Worm (Caenorhabditis elegans) whole organism, L4 larva: ENCODE measurements around the gene moc-5.
A peak's percentile ranks its signal among the peaks of the same experiment; 100 is the strongest.

Source experiments
- F10B5.3 ChIP-seq: sonication (generic microtip); optimal IDR thresholded peaks from 2 replicates; lab custom pipeline; 2016; ENCODE audit warnings: mild to moderate bottlenecking, missing genetic modification characterization, missing compliant biosample characterization
- F26F4.8 ChIP-seq: fragments of 200-800 bp; sonication (Bioruptor generic); conservative IDR thresholded peaks from 2 replicates; pipeline ENCODE4 v1.3.6; 2022; ENCODE audit warnings: missing genetic modification characterization, missing compliant biosample characterization
- F37D6.2 ChIP-seq: sonication (generic microtip); optimal IDR thresholded peaks from 2 replicates; lab custom pipeline; 2016; ENCODE audit warnings: mild to moderate bottlenecking, missing genetic modification characterization, missing compliant biosample characterization
- F44E2.7 ChIP-seq: fragments of 200-800 bp; sonication (Bioruptor generic); IDR thresholded peaks from 2 replicates; pipeline ENCODE4 v2.1.2; 2022; ENCODE audit warnings: missing genetic modification characterization, missing compliant biosample characterization
- F49E8.2 ChIP-seq: sonication (generic microtip); optimal IDR thresholded peaks from 2 replicates; lab custom pipeline; 2016; ENCODE audit warnings: missing compliant biosample characterization, mild to moderate bottlenecking, missing genetic modification characterization, borderline replicate concordance
- T20F7.1 ChIP-seq: fragments of 200-800 bp; sonication (Bioruptor generic); optimal IDR thresholded peaks from 2 replicates; lab custom pipeline; 2018; ENCODE audit warnings: mild to moderate bottlenecking, missing genetic modification characterization, missing compliant biosample characterization
- T26A8.4 ChIP-seq: fragments of 200-800 bp; sonication (Bioruptor generic); IDR thresholded peaks from 2 replicates; pipeline ENCODE4 v1.3.6; 2022; ENCODE audit warnings: missing genetic modification characterization, missing compliant biosample characterization
- Y75B8A.6 ChIP-seq: fragments of 200-800 bp; sonication (Bioruptor generic); IDR thresholded peaks from 2 replicates; pipeline ENCODE4 v1.3.6; 2022; ENCODE audit warnings: missing genetic modification reagents, missing genetic modification characterization, missing compliant biosample characterization
- aha-1 ChIP-seq: fragments of 150-350 bp; peaks from one replicate; lab custom pipeline; 2014; ENCODE audit warnings: missing biosample characterization, missing genetic modification characterization
- ama-1 ChIP-seq: fragments of 150-350 bp; optimal IDR thresholded peaks from 2 replicates; lab custom pipeline; 2014; ENCODE audit warnings: inconsistent platforms, mixed read lengths
- ceh-62 ChIP-seq: sonication (generic microtip); optimal IDR thresholded peaks from 2 replicates; lab custom pipeline; 2017; ENCODE audit warnings: missing biosample characterization, missing genetic modification characterization
- ces-1 ChIP-seq: fragments of 150-350 bp; sonication (generic microtip); optimal IDR thresholded peaks from 4 replicates; lab custom pipeline; 2014; ENCODE audit warnings: missing biosample characterization, missing genetic modification reagents, missing genetic modification characterization
- daf-16 ChIP-seq, 3 experiments: sonication (generic microtip); optimal IDR thresholded peaks; 2 replicates each; lab custom pipeline; 2016 to 2017; ENCODE audit warnings: missing genetic modification characterization in 3 of 3, missing genetic modification reagents in 3 of 3, mild to moderate bottlenecking in 2 of 3, missing compliant biosample characterization in 2 of 3, missing biosample characterization in 1 of 3, moderate library complexity in 1 of 3
- dmd-8 ChIP-seq: fragments of 200-800 bp; sonication (Bioruptor generic); IDR thresholded peaks from 2 replicates; pipeline ENCODE4 v1.3.6; 2022; ENCODE audit warnings: missing genetic modification characterization, missing compliant biosample characterization
- duxl-1 ChIP-seq: sonication (generic microtip); optimal IDR thresholded peaks from 2 replicates; lab custom pipeline; 2016; ENCODE audit warnings: mild to moderate bottlenecking, missing genetic modification characterization, moderate library complexity, missing compliant biosample characterization; ENCODE audit not compliant: poor library complexity
- dve-1 ChIP-seq: sonication (generic microtip); optimal IDR thresholded peaks from 2 replicates; lab custom pipeline; 2017; ENCODE audit warnings: antibody characterized with exemption, mild to moderate bottlenecking, missing genetic modification characterization, missing compliant biosample characterization; ENCODE audit not compliant: insufficient read depth
- egl-43 ChIP-seq: fragments of 200-800 bp; sonication (Bioruptor generic); IDR thresholded peaks from 2 replicates; pipeline ENCODE4 v1.3.6; 2022; ENCODE audit warnings: missing genetic modification reagents, missing genetic modification characterization, missing compliant biosample characterization
- fkh-10 ChIP-seq: fragments of 150-350 bp; optimal IDR thresholded peaks from 2 replicates; lab custom pipeline; 2014; ENCODE audit warnings: missing biosample characterization, missing genetic modification reagents, missing genetic modification characterization
- fos-1 ChIP-seq: fragments of 150-350 bp; optimal IDR thresholded peaks from 2 replicates; lab custom pipeline; 2014; ENCODE audit warnings: missing biosample characterization, missing genetic modification characterization
- hlh-11 ChIP-seq: fragments of 200-800 bp; sonication (Bioruptor generic); optimal IDR thresholded peaks from 2 replicates; lab custom pipeline; 2018; ENCODE audit warnings: mild to moderate bottlenecking, missing genetic modification characterization, missing compliant biosample characterization
- lim-7 ChIP-seq: fragments of 200-800 bp; sonication (Bioruptor generic); IDR thresholded peaks from 2 replicates; pipeline ENCODE4 v1.3.6; 2022; ENCODE audit warnings: missing genetic modification characterization, missing compliant biosample characterization
- lin-15B ChIP-seq: fragments of 150-350 bp; sonication (generic microtip); optimal IDR thresholded peaks from 3 replicates; lab custom pipeline; 2014; ENCODE audit warnings: missing biosample characterization, missing genetic modification characterization
- lin-29 ChIP-seq: fragments of 200-800 bp; sonication (Bioruptor generic); IDR thresholded peaks from 2 replicates; pipeline ENCODE4 v1.3.6; 2022; ENCODE audit warnings: missing genetic modification reagents, missing genetic modification characterization, missing compliant biosample characterization
- mdt-29 ChIP-seq: fragments of 200-800 bp; sonication (Bioruptor generic); IDR thresholded peaks from 2 replicates; pipeline ENCODE4 v1.3.6; 2022; ENCODE audit warnings: missing genetic modification reagents, missing genetic modification characterization, missing compliant biosample characterization
- mxl-3 ChIP-seq: fragments of 200-800 bp; sonication (Bioruptor generic); optimal IDR thresholded peaks from 2 replicates; lab custom pipeline; 2018; ENCODE audit warnings: mild to moderate bottlenecking, missing genetic modification characterization, missing compliant biosample characterization
- nhr-102 ChIP-seq: sonication (generic microtip); optimal IDR thresholded peaks from 2 replicates; lab custom pipeline; 2016; ENCODE audit warnings: mild to moderate bottlenecking, missing genetic modification characterization, moderate library complexity, missing compliant biosample characterization
- nhr-11 ChIP-seq: fragments of 150-350 bp; optimal IDR thresholded peaks from 2 replicates; lab custom pipeline; 2014; ENCODE audit warnings: missing biosample characterization, missing genetic modification characterization
- nhr-111 ChIP-seq: fragments of 200-800 bp; sonication (Bioruptor generic); optimal IDR thresholded peaks from 2 replicates; lab custom pipeline; 2018; ENCODE audit warnings: mild to moderate bottlenecking, missing genetic modification characterization, missing compliant biosample characterization
- nhr-28 ChIP-seq: fragments of 150-350 bp; optimal IDR thresholded peaks from 2 replicates; lab custom pipeline; 2014; ENCODE audit warnings: missing biosample characterization, missing genetic modification characterization
- nhr-42 ChIP-seq: fragments of 200-800 bp; sonication (Bioruptor generic); IDR thresholded peaks from 2 replicates; pipeline ENCODE4 v1.3.6; 2022; ENCODE audit warnings: missing genetic modification characterization, missing compliant biosample characterization
- nhr-48 ChIP-seq: sonication (generic microtip); optimal IDR thresholded peaks from 2 replicates; lab custom pipeline; 2016; ENCODE audit warnings: mild to moderate bottlenecking, missing genetic modification characterization, missing compliant biosample characterization
- nhr-6 ChIP-seq: fragments of 150-350 bp; optimal IDR thresholded peaks from 2 replicates; lab custom pipeline; 2014; ENCODE audit warnings: missing biosample characterization, missing genetic modification characterization
- php-3 ChIP-seq: fragments of 200-800 bp; sonication (Bioruptor generic); IDR thresholded peaks from 2 replicates; pipeline ENCODE4 v1.3.6; 2022; ENCODE audit warnings: missing genetic modification reagents, missing genetic modification characterization, missing compliant biosample characterization
- skn-1 ChIP-seq: fragments of 150-350 bp; optimal IDR thresholded peaks from 2 replicates; lab custom pipeline; 2014; ENCODE audit warnings: missing biosample characterization, missing genetic modification characterization
- snpc-1.2 ChIP-seq: fragments of 200-800 bp; sonication (Bioruptor generic); IDR thresholded peaks from 2 replicates; pipeline ENCODE4 v1.3.6; 2022; ENCODE audit warnings: missing genetic modification reagents, missing genetic modification characterization, missing compliant biosample characterization
- snpc-4 ChIP-seq: fragments of 150-350 bp; optimal IDR thresholded peaks from 2 replicates; lab custom pipeline; 2014; ENCODE audit warnings: missing biosample characterization, missing genetic modification characterization
- tag-97 ChIP-seq: fragments of 200-800 bp; sonication (Bioruptor generic); IDR thresholded peaks from 2 replicates; pipeline ENCODE4 v1.3.6; 2022; ENCODE audit warnings: missing genetic modification characterization, missing compliant biosample characterization
- tra-1 ChIP-seq: fragments of 200-800 bp; sonication (Bioruptor generic); IDR thresholded peaks from 2 replicates; pipeline ENCODE4 v1.3.6; 2022; ENCODE audit warnings: missing genetic modification reagents, missing genetic modification characterization, missing compliant biosample characterization
- unc-39 ChIP-seq: sonication (generic microtip); optimal IDR thresholded peaks from 2 replicates; lab custom pipeline; 2017; ENCODE audit warnings: missing biosample characterization, missing genetic modification characterization
- unc-62 ChIP-seq, 3 experiments: fragments of 150-350 bp in 1 of 3; sonication (generic microtip); optimal IDR thresholded peaks in 2 of 3; peaks in 1 of 3; 1 replicate in 1 of 3; 2 replicates in 2 of 3; lab custom pipeline; 2014 to 2017; ENCODE audit warnings: missing biosample characterization in 3 of 3, missing genetic modification characterization in 3 of 3, missing genetic modification reagents in 3 of 3, missing genotype in 1 of 3
- vab-7 ChIP-seq: fragments of 200-800 bp; sonication (Bioruptor generic); IDR thresholded peaks from 2 replicates; pipeline ENCODE4 v1.3.6; 2022; ENCODE audit warnings: missing genetic modification reagents, missing genetic modification characterization, missing compliant biosample characterization
- zag-1 ChIP-seq: fragments of 150-350 bp; optimal IDR thresholded peaks from 2 replicates; lab custom pipeline; 2014; ENCODE audit warnings: missing biosample characterization, missing genetic modification characterization

Gene moc-5

DNA sequence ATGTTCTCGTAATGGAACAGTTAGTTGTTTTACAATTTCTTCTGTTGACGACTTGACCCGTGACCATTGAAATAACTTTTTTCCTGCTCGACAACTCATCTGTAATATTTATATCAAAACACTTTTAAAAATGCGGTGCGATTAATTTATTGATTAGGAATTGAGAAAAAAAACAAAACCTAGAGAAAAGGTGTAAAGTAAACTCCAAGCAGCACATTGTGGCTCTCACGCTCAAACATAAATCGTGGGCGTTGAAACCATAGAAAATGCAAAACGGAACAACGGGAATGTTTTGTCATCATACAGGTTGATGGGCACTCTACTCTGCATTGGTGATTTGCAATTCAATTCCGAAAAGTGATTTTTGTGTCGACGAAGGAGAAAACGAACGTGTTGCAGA lies at the start of gene moc-5:
Gene moc-5, minus strand, starts transcription at position 101 of the 400 bp plus-strand sequence.
- TF ChIP-seq fos-1 (tag; lab: Kevin White, UChicago) (no peak), duxl-1 (tag; lab: Kevin White, UChicago) (no peak), F26F4.8 (GFP tag; lab: Robert Waterston, UW) (no peak), zag-1 (tag; lab: Kevin White, UChicago) (no peak), lin-15B (tag; lab: Kevin White, UChicago) (no peak), skn-1 (no peak), hlh-11 (tag; lab: Kevin White, UChicago) (no peak), vab-7 (GFP tag; lab: Robert Waterston, UW) (no peak), nhr-6 (no peak), php-3 (GFP tag; lab: Robert Waterston, UW) (no peak), dmd-8 (no peak)

DNA sequence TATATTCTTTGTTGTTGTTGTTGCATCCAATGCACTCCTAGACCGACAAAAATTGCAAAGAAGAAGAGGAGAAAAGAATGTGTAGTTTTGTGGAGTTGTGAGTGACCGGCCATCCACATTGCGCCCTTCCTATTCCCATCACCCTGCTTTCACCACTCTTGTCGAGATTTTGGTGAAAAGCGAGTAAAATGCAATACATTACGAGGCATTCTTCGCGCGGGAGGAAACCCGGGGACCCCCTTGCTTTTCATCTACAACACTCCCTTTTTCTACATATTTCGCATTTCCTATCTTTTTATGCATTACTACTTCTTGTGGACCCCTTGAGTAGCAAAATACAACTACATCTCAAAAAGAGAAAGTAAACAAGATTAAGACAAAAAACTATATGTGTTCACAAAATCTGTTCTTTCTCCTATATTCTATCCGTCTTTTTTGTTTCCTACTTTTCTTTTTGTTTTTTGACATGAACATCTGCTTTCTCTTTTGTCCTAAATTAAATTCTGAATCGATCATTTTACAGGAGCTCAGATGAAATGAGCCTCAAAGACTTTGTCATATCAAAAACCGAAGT lies 44.3 kb upstream of the moc-5 start, which contains the start of gene C11E4.6:
Gene C11E4.6, plus strand, starts transcription at position 524 of the 574 bp plus-strand sequence.
- peak; percentile 80 for TF ChIP-seq fkh-10 (GFP tag; lab: Kevin White, UChicago)
- no peak for TF ChIP-seq egl-43

DNA sequence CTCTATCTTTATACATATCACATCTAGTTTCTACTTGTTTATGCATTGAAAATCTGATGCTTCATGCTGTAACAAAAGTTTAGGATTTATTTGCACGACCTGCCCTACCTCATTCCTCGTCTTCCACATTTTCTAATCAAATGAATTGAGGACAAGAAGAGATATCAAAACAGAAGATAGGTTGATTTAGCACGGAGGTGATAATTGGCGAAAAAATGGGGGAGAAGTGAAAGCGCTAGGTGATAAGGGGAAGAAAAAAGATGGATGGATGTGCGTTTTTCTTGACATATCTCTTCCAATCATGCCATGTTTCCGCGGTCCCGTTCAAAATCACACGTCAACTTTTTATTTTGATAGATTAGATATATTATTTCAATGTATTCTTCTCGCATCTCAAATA lies 42.3 kb upstream of the moc-5 start:
- peak; percentile 38 for TF ChIP-seq aha-1 (tag; lab: Kevin White, UChicago)
- no peak for TF ChIP-seq snpc-4 (tag; lab: Kevin White, UChicago)
- TF ChIP-seq Y75B8A.6 (GFP tag; lab: Robert Waterston, UW): no peak
- no peak for TF ChIP-seq F37D6.2 (tag; lab: Kevin White, UChicago)
- TF ChIP-seq lim-7 (GFP tag; lab: Robert Waterston, UW): no peak
- TF ChIP-seq daf-16 (GFP tag; optimal IDR thresholded peaks at IDR 0.05; lab: Kevin White, UChicago): peak in 1 of 2 experiments; percentile 7
- no peak for TF ChIP-seq daf-16 (tag; optimal IDR thresholded peaks at IDR 0.05; lab: Kevin White, UChicago)
- no peak for TF ChIP-seq F49E8.2
- TF ChIP-seq nhr-111: no peak
- peak; percentile 29 for TF ChIP-seq nhr-11 (tag; lab: Kevin White, UChicago)
- TF ChIP-seq nhr-6: no peak
- no peak for TF ChIP-seq egl-43
- peak; percentile 32 for TF ChIP-seq nhr-28
- no peak for TF ChIP-seq ama-1 (lab: Kevin White, UChicago)
- 0 out of 2 replicates have a peak, but pooled peaks have one; percentile 8 for TF ChIP-seq tra-1 (GFP tag; lab: Robert Waterston, UW)
- no peak for TF ChIP-seq mdt-29 (GFP tag; lab: Robert Waterston, UW)
- TF ChIP-seq unc-62 (GFP tag; optimal IDR thresholded peaks at IDR 0.05 in 1 of 2; lab: Kevin White, UChicago): no peak
- no peak for TF ChIP-seq unc-62 (tag; optimal IDR thresholded peaks at IDR 0.05; lab: Kevin White, UChicago)
- no peak for TF ChIP-seq nhr-102 (tag; lab: Kevin White, UChicago)
- TF ChIP-seq, all 104 proteins: peak for 5

DNA sequence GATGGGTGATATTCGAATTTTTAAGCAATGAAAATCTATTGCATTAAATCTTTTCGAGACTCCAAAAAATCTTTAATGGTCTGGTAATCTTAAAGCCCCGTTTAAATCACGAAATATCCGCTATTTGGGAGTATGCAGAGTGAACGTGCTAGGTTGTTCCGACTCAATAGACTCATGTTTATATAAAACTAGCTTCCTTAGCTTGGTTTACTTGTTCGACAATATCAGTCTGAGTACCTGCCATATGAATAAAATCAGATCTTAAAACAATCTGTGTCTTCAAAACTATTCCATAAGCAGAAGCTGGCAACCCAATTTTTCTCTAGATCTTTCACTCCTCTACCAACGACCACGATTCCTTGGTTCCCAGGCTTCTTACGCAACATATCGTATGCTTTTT lies 37.4 kb upstream of the moc-5 start:
- TF ChIP-seq Y75B8A.6 (GFP tag; lab: Robert Waterston, UW) (no peak), unc-62 (GFP tag; optimal IDR thresholded peaks at IDR 0.05 in 1 of 2; lab: Kevin White, UChicago) (peak in 1 of 2 experiments; percentile 96), unc-62 (tag; optimal IDR thresholded peaks at IDR 0.05; lab: Kevin White, UChicago) (no peak)

DNA sequence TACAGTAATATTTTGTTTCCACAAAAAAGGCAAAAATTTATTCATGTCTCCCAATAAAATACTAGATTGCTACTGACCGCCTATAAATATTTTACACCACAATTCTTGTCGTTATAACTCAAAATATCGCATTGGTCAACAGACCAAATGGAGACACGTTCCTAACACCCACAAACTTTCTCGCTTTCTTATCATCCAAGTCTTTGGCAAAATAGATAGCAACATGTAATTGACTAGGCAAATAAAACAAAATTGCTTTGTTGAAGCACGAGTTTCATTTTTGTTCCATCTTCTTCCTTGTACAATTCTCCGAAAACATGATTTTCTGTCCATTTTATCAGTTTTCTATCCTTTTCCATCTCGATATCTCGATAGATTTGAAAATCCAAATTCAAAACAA lies 36.8 kb upstream of the moc-5 start:
- TF ChIP-seq nhr-48 (no peak), ces-1 (GFP tag; lab: Kevin White, UChicago) (no peak), php-3 (GFP tag; lab: Robert Waterston, UW) (0 out of 2 replicates have a peak, but pooled peaks have one; percentile 34), unc-39 (tag; lab: Kevin White, UChicago) (no peak), ceh-62 (tag; lab: Kevin White, UChicago) (no peak), lin-29 (GFP tag; lab: Robert Waterston, UW) (no peak), F44E2.7 (GFP tag; lab: Robert Waterston, UW) (no peak), F26F4.8 (GFP tag; lab: Robert Waterston, UW) (no peak), aha-1 (tag; lab: Kevin White, UChicago) (no peak), hlh-11 (tag; lab: Kevin White, UChicago) (peak; percentile 25), mxl-3 (GFP tag; lab: Kevin White, UChicago) (no peak), T26A8.4 (GFP tag; lab: Robert Waterston, UW) (no peak), tag-97 (no peak), snpc-1.2 (GFP tag; lab: Robert Waterston, UW) (no peak), F10B5.3 (tag; lab: Kevin White, UChicago) (no peak), dve-1 (tag; lab: Kevin White, UChicago) (peak; percentile 16), egl-43 (no peak), nhr-28 (peak; percentile 58), nhr-42 (GFP tag; lab: Robert Waterston, UW) (no peak), T20F7.1 (no peak)
